Worm (Caenorhabditis elegans) whole organism, L4 larva: ENCODE data around the gene C53A5.17.

Source experiments
- ceh-82 ChIP-seq: sonication (generic microtip); optimal IDR thresholded peaks from 2 replicates; lab custom pipeline; 2017; ENCODE audit warnings: missing biosample characterization, missing genetic modification characterization
- daf-16 ChIP-seq, 3 experiments: sonication (generic microtip); optimal IDR thresholded peaks; 2 replicates each; lab custom pipeline; 2016 to 2017; ENCODE audit warnings: missing genetic modification characterization in 3 of 3, missing genetic modification reagents in 3 of 3, mild to moderate bottlenecking in 2 of 3, missing compliant biosample characterization in 2 of 3, missing biosample characterization in 1 of 3, moderate library complexity in 1 of 3
- fos-1 ChIP-seq: fragments of 150-350 bp; optimal IDR thresholded peaks from 2 replicates; lab custom pipeline; 2014; ENCODE audit warnings: missing biosample characterization, missing genetic modification characterization
- jun-1 ChIP-seq: fragments of 150-350 bp; optimal IDR thresholded peaks from 2 replicates; lab custom pipeline; 2014; ENCODE audit warnings: missing biosample characterization, missing genetic modification reagents, missing genetic modification characterization
- mdl-1 ChIP-seq, 2 experiments: fragments of 150-350 bp in 1 of 2; sonication (generic microtip) in 1 of 2; optimal IDR thresholded peaks; 2 replicates each; lab custom pipeline; 2014 to 2017; ENCODE audit warnings: missing biosample characterization in 2 of 2, missing genetic modification characterization in 2 of 2
- nhr-10 ChIP-seq: fragments of 150-350 bp; optimal IDR thresholded peaks from 2 replicates; lab custom pipeline; 2014; ENCODE audit warnings: missing biosample characterization, missing genetic modification characterization
- nhr-77 ChIP-seq: fragments of 150-350 bp; optimal IDR thresholded peaks from 2 replicates; lab custom pipeline; 2014; ENCODE audit warnings: missing biosample characterization, missing genetic modification characterization
- pha-4 ChIP-seq, 2 experiments: fragments of 150-350 bp in 1 of 2; fragments of 200-800 bp in 1 of 2; sonication (Bioruptor generic) in 1 of 2; IDR thresholded peaks in 1 of 2; optimal IDR thresholded peaks in 1 of 2; 2 replicates each; pipeline versions ENCODE4 v1.3.6 to Lab custom; 2014 to 2022; ENCODE audit warnings: missing genetic modification characterization in 2 of 2, missing genetic modification reagents in 2 of 2, missing biosample characterization in 1 of 2, missing compliant biosample characterization in 1 of 2
- pqm-1 ChIP-seq: sonication (generic microtip); optimal IDR thresholded peaks from 2 replicates; lab custom pipeline; 2017; ENCODE audit warnings: missing biosample characterization, missing genetic modification characterization
- rbr-2 ChIP-seq: sonication (generic microtip); optimal IDR thresholded peaks from 2 replicates; lab custom pipeline; 2016; ENCODE audit warnings: missing genotype, missing genetic modification characterization, missing compliant biosample characterization
- zag-1 ChIP-seq: fragments of 150-350 bp; optimal IDR thresholded peaks from 2 replicates; lab custom pipeline; 2014; ENCODE audit warnings: missing biosample characterization, missing genetic modification characterization

ce11 chrV:14508556-14508955 is 12.3 kb downstream of the C53A5.17 start:
- no peak for TF ChIP-seq nhr-77 (tag; lab: Kevin White, UChicago)
- no peak for TF ChIP-seq zag-1
- TF ChIP-seq ceh-82 (tag; lab: Kevin White, UChicago), result no peak
- no peak for TF ChIP-seq pqm-1
- TF ChIP-seq jun-1 (tag; lab: Kevin White, UChicago), result no peak
- no peak for TF ChIP-seq nhr-10
- TF ChIP-seq mdl-1 (tag; optimal IDR thresholded peaks at IDR 0.05; lab: Kevin White, UChicago), result no peak
- no peak for TF ChIP-seq daf-16 (GFP tag; optimal IDR thresholded peaks at IDR 0.05; lab: Kevin White, UChicago)
- no peak for TF ChIP-seq daf-16 (tag; optimal IDR thresholded peaks at IDR 0.05; lab: Kevin White, UChicago)
- TF ChIP-seq rbr-2 (tag; lab: Kevin White, UChicago), result no peak
- TF ChIP-seq pha-4 (GFP tag; IDR thresholded peaks at IDR 0.05; lab: Robert Waterston, UW), result no peak
- no peak for TF ChIP-seq pha-4 (tag; optimal IDR thresholded peaks at IDR 0.05; lab: Kevin White, UChicago)
- TF ChIP-seq fos-1, result no peak
